Worm (Caenorhabditis elegans) whole organism, L2 larva: ENCODE results near the gene cku-80.

Experiments used
- C34F6.9 ChIP-seq: fragments of 150-350 bp; optimal IDR thresholded peaks from 2 replicates; lab custom pipeline; 2014; ENCODE audit warnings: missing biosample characterization, missing genetic modification characterization
- F13H6.1 ChIP-seq: sonication (generic microtip); optimal IDR thresholded peaks from 2 replicates; lab custom pipeline; 2016; ENCODE audit warnings: missing genetic modification characterization, missing compliant biosample characterization
- R02D3.7 ChIP-seq: fragments of 150-350 bp; optimal IDR thresholded peaks from 2 replicates; lab custom pipeline; 2014; ENCODE audit warnings: missing biosample characterization, missing genetic modification characterization
- Y55F3AM.14 ChIP-seq: fragments of 200-800 bp; sonication (Bioruptor generic); optimal IDR thresholded peaks from 2 replicates; lab custom pipeline; 2018; ENCODE audit warnings: mild to moderate bottlenecking, missing genetic modification characterization, missing compliant biosample characterization
- ZK546.5 ChIP-seq: sonication (generic microtip); optimal IDR thresholded peaks from 2 replicates; lab custom pipeline; 2017; ENCODE audit warnings: missing biosample characterization, missing genetic modification characterization
- alr-1 ChIP-seq: fragments of 150-350 bp; optimal IDR thresholded peaks from 2 replicates; lab custom pipeline; 2014; ENCODE audit warnings: missing biosample characterization, missing genetic modification characterization
- aly-2 ChIP-seq: fragments of 150-350 bp; optimal IDR thresholded peaks from 2 replicates; lab custom pipeline; 2014; ENCODE audit warnings: missing biosample characterization, missing genetic modification characterization
- blmp-1 ChIP-seq: sonication (generic microtip); optimal IDR thresholded peaks from 2 replicates; lab custom pipeline; 2017; ENCODE audit warnings: missing genetic modification characterization, mild to moderate bottlenecking, missing compliant biosample characterization, antibody characterized with exemption, moderate library complexity; ENCODE audit not compliant: insufficient read depth
- ceh-16 ChIP-seq: fragments of 150-350 bp; optimal IDR thresholded peaks from 2 replicates; lab custom pipeline; 2014; ENCODE audit warnings: missing biosample characterization, missing genetic modification characterization
- crh-2 ChIP-seq: sonication (generic microtip); optimal IDR thresholded peaks from 2 replicates; lab custom pipeline; 2017; ENCODE audit warnings: missing biosample characterization, missing genetic modification characterization
- dmd-4 ChIP-seq: sonication (generic microtip); optimal IDR thresholded peaks from 2 replicates; lab custom pipeline; 2017; ENCODE audit warnings: missing biosample characterization, missing genetic modification characterization
- egl-27 ChIP-seq: sonication (generic microtip); optimal IDR thresholded peaks from 3 replicates; lab custom pipeline; 2017; ENCODE audit warnings: missing biosample characterization, missing genetic modification reagents, missing genetic modification characterization
- elt-1 ChIP-seq: fragments of 150-350 bp; optimal IDR thresholded peaks from 2 replicates; lab custom pipeline; 2014; ENCODE audit warnings: missing biosample characterization, missing genetic modification characterization
- elt-3 ChIP-seq: sonication (generic microtip); optimal IDR thresholded peaks from 2 replicates; lab custom pipeline; 2017; ENCODE audit warnings: missing biosample characterization, missing genetic modification characterization
- fos-1 ChIP-seq: fragments of 150-350 bp; optimal IDR thresholded peaks from 2 replicates; lab custom pipeline; 2014; ENCODE audit warnings: missing biosample characterization, missing genetic modification characterization
- gmeb-1 ChIP-seq: fragments of 150-350 bp; optimal IDR thresholded peaks from 2 replicates; lab custom pipeline; 2014; ENCODE audit warnings: missing biosample characterization, missing genetic modification characterization
- lin-11 ChIP-seq: fragments of 150-350 bp; sonication (generic microtip); optimal IDR thresholded peaks from 2 replicates; lab custom pipeline; 2014; ENCODE audit warnings: missing biosample characterization, missing genetic modification characterization, inconsistent platforms, mixed read lengths
- lin-13 ChIP-seq: fragments of 150-350 bp; optimal IDR thresholded peaks from 2 replicates; lab custom pipeline; 2014; ENCODE audit warnings: missing biosample characterization, missing genetic modification reagents, missing genetic modification characterization
- lin-39 ChIP-seq: fragments of 150-350 bp; optimal IDR thresholded peaks from 2 replicates; lab custom pipeline; 2014; ENCODE audit warnings: missing biosample characterization, missing genetic modification reagents, missing genetic modification characterization
- mab-5 ChIP-seq: fragments of 150-350 bp; optimal IDR thresholded peaks from 2 replicates; lab custom pipeline; 2014; ENCODE audit warnings: missing biosample characterization, missing genetic modification characterization
- mdl-1 ChIP-seq, 2 experiments: fragments of 150-350 bp in 1 of 2; sonication (generic microtip) in 1 of 2; optimal IDR thresholded peaks; 2 replicates each; lab custom pipeline; 2017; ENCODE audit warnings: missing biosample characterization in 2 of 2, missing genetic modification characterization in 2 of 2
- nhr-12 ChIP-seq: fragments of 150-350 bp; optimal IDR thresholded peaks from 2 replicates; lab custom pipeline; 2014; ENCODE audit warnings: missing biosample characterization, missing genetic modification characterization
- nhr-129 ChIP-seq: fragments of 150-350 bp; optimal IDR thresholded peaks from 2 replicates; lab custom pipeline; 2014; ENCODE audit warnings: missing biosample characterization, missing genetic modification characterization
- nhr-21 ChIP-seq: fragments of 150-350 bp; optimal IDR thresholded peaks from 2 replicates; lab custom pipeline; 2014; ENCODE audit warnings: missing biosample characterization, missing genetic modification characterization
- nhr-237 ChIP-seq: fragments of 150-350 bp; optimal IDR thresholded peaks from 2 replicates; lab custom pipeline; 2014; ENCODE audit warnings: missing biosample characterization, missing genetic modification characterization
- nhr-25 ChIP-seq: fragments of 150-350 bp; sonication (generic microtip); optimal IDR thresholded peaks from 3 replicates; lab custom pipeline; 2014; ENCODE audit warnings: missing biosample characterization, missing genetic modification characterization
- nhr-6 ChIP-seq: fragments of 150-350 bp; optimal IDR thresholded peaks from 2 replicates; lab custom pipeline; 2014; ENCODE audit warnings: missing biosample characterization, missing genetic modification characterization
- nhr-77 ChIP-seq: fragments of 150-350 bp; optimal IDR thresholded peaks from 2 replicates; lab custom pipeline; 2014; ENCODE audit warnings: missing biosample characterization, missing genetic modification characterization
- peb-1 ChIP-seq: fragments of 150-350 bp; optimal IDR thresholded peaks from 2 replicates; lab custom pipeline; 2014; ENCODE audit warnings: missing biosample characterization, missing genetic modification characterization
- skn-1 ChIP-seq: sonication (generic microtip); optimal IDR thresholded peaks from 2 replicates; lab custom pipeline; 2017; ENCODE audit warnings: missing biosample characterization, missing genetic modification characterization
- sma-3 ChIP-seq: sonication (generic microtip); optimal IDR thresholded peaks from 2 replicates; lab custom pipeline; 2016; ENCODE audit warnings: missing genetic modification reagents, missing genetic modification characterization, missing compliant biosample characterization
- sma-9 ChIP-seq, 2 experiments: fragments of 150-350 bp in 1 of 2; sonication (generic microtip) in 1 of 2; optimal IDR thresholded peaks; 2 replicates each; lab custom pipeline; 2014 to 2016; ENCODE audit warnings: missing genetic modification characterization in 2 of 2, mild to moderate bottlenecking in 1 of 2, missing biosample characterization in 1 of 2, missing compliant biosample characterization in 1 of 2, missing genetic modification reagents in 1 of 2, moderate library complexity in 1 of 2
- unc-55 ChIP-seq: fragments of 150-350 bp; sonication (generic microtip); optimal IDR thresholded peaks from 3 replicates; lab custom pipeline; 2014; ENCODE audit warnings: missing biosample characterization, missing genetic modification reagents, missing genetic modification characterization
- zag-1 ChIP-seq: fragments of 150-350 bp; optimal IDR thresholded peaks from 2 replicates; lab custom pipeline; 2014; ENCODE audit warnings: missing biosample characterization, missing genetic modification characterization
- ztf-1 ChIP-seq: fragments of 200-800 bp; sonication (Bioruptor generic); conservative IDR thresholded peaks from 2 replicates; pipeline ENCODE4 v1.3.6; 2022; ENCODE audit warnings: missing genetic modification characterization, missing compliant biosample characterization
- ztf-11 ChIP-seq: sonication (generic microtip); optimal IDR thresholded peaks from 2 replicates; lab custom pipeline; 2017; ENCODE audit warnings: missing biosample characterization, missing genetic modification characterization
- ztf-4 ChIP-seq: fragments of 150-350 bp; optimal IDR thresholded peaks from 2 replicates; lab custom pipeline; 2014; ENCODE audit warnings: missing biosample characterization, missing genetic modification characterization

The cku-80 gene

DNA sequence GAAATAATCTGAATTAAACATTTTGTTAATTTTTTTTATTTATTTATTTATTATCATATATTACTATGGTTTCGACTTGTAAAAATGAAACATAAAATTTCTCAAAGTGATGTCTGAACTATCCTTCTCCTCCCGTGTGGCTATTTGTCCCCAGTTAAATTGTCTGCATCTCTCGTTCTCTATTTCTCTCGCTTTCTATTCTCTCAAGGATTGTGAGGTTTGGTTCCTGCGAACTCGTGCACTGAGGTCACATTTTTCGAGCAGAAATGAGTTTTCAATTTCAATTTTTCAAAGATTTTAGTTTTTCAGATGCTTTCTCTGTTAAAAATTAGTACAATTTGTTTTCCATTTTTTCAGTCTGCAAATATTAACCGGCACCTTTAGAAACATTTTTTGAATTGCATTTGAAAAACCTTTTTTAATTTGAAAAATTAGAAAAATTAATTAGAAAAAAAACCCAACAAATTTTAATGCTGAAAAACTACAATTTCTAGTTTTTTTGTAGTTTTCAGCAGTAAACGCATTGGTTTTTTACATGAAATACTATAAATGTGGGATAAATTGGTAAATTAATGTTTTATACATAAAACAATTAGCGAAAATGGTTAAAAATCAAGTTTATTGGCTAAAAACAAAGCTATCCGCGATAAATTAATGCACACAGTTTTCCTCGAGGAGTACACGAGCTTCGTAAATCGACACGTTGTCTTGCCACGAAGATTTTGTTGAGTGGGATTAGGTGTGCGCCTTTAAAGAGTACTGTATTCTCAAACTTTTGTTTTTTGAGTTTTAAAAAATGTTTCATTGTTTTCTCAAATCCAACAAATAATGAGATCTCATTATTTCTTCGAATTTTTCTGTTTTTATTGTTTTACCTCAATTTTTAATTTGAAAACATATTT lies 7.3 kb upstream of the cku-80 start (continued):
- TF ChIP-seq ZK546.5 (tag; lab: Kevin White, UChicago) (no peak), dmd-4 (no peak), nhr-12 (no peak), ceh-16 (tag; lab: Kevin White, UChicago) (no peak), nhr-21 (tag; lab: Kevin White, UChicago) (no peak), Y55F3AM.14 (GFP tag; lab: Kevin White, UChicago) (no peak), sma-3 (GFP tag; lab: Kevin White, UChicago) (no peak), nhr-129 (peak; percentile 64), ztf-4 (tag; lab: Kevin White, UChicago) (no peak), peb-1 (tag; lab: Kevin White, UChicago) (no peak), fos-1 (tag; lab: Kevin White, UChicago) (peak; percentile 18), blmp-1 (tag; lab: Kevin White, UChicago) (no peak), R02D3.7 (tag; lab: Kevin White, UChicago) (no peak), egl-27 (tag; lab: Kevin White, UChicago) (no peak), elt-3 (tag; lab: Kevin White, UChicago) (no peak), aly-2 (no peak), nhr-237 (tag; lab: Kevin White, UChicago) (no peak), nhr-25 (tag; lab: Kevin White, UChicago) (no peak), ztf-11 (no peak), lin-11 (tag; lab: Kevin White, UChicago) (no peak), ztf-1 (no peak), F13H6.1 (peak; percentile 59)
- TF ChIP-seq, all 48 proteins: peak for 10

DNA sequence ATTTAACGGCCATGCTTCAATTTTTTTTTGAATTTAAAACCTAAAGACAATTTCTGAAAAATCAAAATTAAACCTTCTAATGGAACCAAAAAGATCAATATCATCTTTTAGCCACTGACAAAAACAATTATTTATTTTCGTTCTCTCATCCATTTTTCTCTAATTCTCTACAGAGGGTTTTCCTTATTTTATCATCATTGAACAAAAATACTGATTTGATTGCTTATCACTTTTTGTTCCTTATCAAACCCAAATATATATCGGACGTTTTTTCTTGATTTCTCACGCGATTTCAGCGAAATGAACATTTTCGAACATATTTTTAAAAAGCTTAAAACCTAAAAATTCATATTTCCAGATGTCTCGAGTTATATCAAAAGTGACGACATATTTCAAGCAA lies 6.5 kb upstream of the cku-80 start, which contains the start of gene mpc-1:
mpc-1 (plus strand) TSS at position 359 of the 400 bp plus-strand sequence.
- no peak for TF ChIP-seq alr-1 (tag; lab: Kevin White, UChicago)
- no peak for TF ChIP-seq aly-2
- no peak for TF ChIP-seq sma-3 (GFP tag; lab: Kevin White, UChicago)
- TF ChIP-seq mdl-1 (tag; optimal IDR thresholded peaks at IDR 0.05; lab: Kevin White, UChicago): peak in 1 of 2 experiments; percentile 22
- no peak for TF ChIP-seq Y55F3AM.14 (GFP tag; lab: Kevin White, UChicago)
- no peak for TF ChIP-seq ZK546.5 (tag; lab: Kevin White, UChicago)
- no peak for TF ChIP-seq lin-39 (tag; lab: Kevin White, UChicago)
- TF ChIP-seq ztf-11: no peak
- TF ChIP-seq nhr-237 (tag; lab: Kevin White, UChicago): no peak
- TF ChIP-seq zag-1 (tag; lab: Kevin White, UChicago): no peak
- TF ChIP-seq egl-27 (tag; lab: Kevin White, UChicago): no peak
- TF ChIP-seq nhr-129: no peak
- peak; percentile 59 for TF ChIP-seq skn-1 (tag; lab: Kevin White, UChicago)
- peak; percentile 54 for TF ChIP-seq crh-2 (tag; lab: Kevin White, UChicago)
- TF ChIP-seq C34F6.9 (tag; lab: Kevin White, UChicago): no peak
- no peak for TF ChIP-seq blmp-1 (tag; lab: Kevin White, UChicago)
- no peak for TF ChIP-seq elt-1 (tag; lab: Kevin White, UChicago)
- TF ChIP-seq dmd-4: no peak
- TF ChIP-seq sma-9 (GFP tag; optimal IDR thresholded peaks at IDR 0.05; lab: Kevin White, UChicago): peak; percentile 37
- TF ChIP-seq sma-9 (tag; optimal IDR thresholded peaks at IDR 0.05; lab: Kevin White, UChicago): no peak
- no peak for TF ChIP-seq nhr-21 (tag; lab: Kevin White, UChicago)
- no peak for TF ChIP-seq gmeb-1 (tag; lab: Kevin White, UChicago)
- no peak for TF ChIP-seq lin-13 (GFP tag; lab: Kevin White, UChicago)
- TF ChIP-seq nhr-77 (tag; lab: Kevin White, UChicago): no peak
- no peak for TF ChIP-seq nhr-6
- TF ChIP-seq R02D3.7 (tag; lab: Kevin White, UChicago): no peak
- TF ChIP-seq nhr-25 (tag; lab: Kevin White, UChicago): no peak
- TF ChIP-seq mab-5 (tag; lab: Kevin White, UChicago): no peak
- TF ChIP-seq unc-55: no peak
- no peak for TF ChIP-seq ceh-16 (tag; lab: Kevin White, UChicago)
- TF ChIP-seq nhr-12: no peak
- peak; percentile 91 for TF ChIP-seq fos-1 (tag; lab: Kevin White, UChicago)
- TF ChIP-seq ztf-4 (tag; lab: Kevin White, UChicago): no peak
- TF ChIP-seq, all 48 proteins: peak for 5
